Fruit fly (Drosophila melanogaster): Measurements from ENCODE around the gene CG31103.

DNA sequence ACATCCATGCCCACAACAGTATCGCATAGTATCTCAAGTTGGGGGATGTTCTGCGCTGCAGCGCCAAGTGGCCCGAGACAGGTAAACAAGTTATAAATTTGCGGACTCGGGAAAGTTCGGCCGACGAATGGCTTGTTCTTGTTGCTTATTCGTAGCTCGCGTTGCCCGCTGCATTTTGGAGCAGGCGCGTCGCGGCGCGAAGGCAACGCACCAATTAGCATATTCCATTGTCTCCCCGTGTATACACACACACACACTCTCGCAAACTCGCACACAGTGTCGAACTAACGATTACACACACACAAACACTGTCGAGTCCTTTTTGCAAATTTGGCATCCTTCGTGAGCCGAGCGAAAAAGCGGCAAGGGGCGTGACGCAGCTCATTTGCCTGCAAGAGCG lies 30.1 kb upstream of the CG31103 start:
- TF ChIP-seq EcR (GFP tag; optimal IDR thresholded peaks at IDR 0.05), result no peak
- no peak for TF ChIP-seq CG8478 (optimal IDR thresholded peaks at IDR 0.05)
